Worm (Caenorhabditis elegans) whole organism, young adult: ENCODE results near the gene K02D10.2.
A peak's percentile ranks its signal among the peaks of the same experiment; 100 is the strongest.

Source experiments
- B0336.3 ChIP-seq: fragments of 200-800 bp; sonication (Bioruptor generic); IDR thresholded peaks from 2 replicates; pipeline ENCODE4 v1.3.6; 2022; ENCODE audit warnings: missing genetic modification characterization, missing compliant biosample characterization
- C17E4.6 ChIP-seq: fragments of 200-800 bp; sonication (Bioruptor generic); IDR thresholded peaks from 2 replicates; pipeline ENCODE4 v1.3.6; 2022; ENCODE audit warnings: missing genetic modification reagents, missing genetic modification characterization, missing compliant biosample characterization
- D2030.7 ChIP-seq: fragments of 200-800 bp; sonication (Bioruptor generic); IDR thresholded peaks from 2 replicates; pipeline ENCODE4 v1.3.6; 2022; ENCODE audit warnings: missing genetic modification reagents, missing genetic modification characterization, missing compliant biosample characterization
- F22D6.2 ChIP-seq: sonication (generic microtip); optimal IDR thresholded peaks from 2 replicates; lab custom pipeline; 2016; ENCODE audit warnings: mild to moderate bottlenecking, missing genetic modification characterization, missing compliant biosample characterization
- F33H1.4 ChIP-seq: fragments of 200-800 bp; sonication (Bioruptor generic); IDR thresholded peaks from 2 replicates; pipeline ENCODE4 v1.3.6; 2022; ENCODE audit warnings: missing genetic modification reagents, missing genetic modification characterization, missing compliant biosample characterization
- F52B5.7 ChIP-seq: sonication (generic microtip); optimal IDR thresholded peaks from 2 replicates; lab custom pipeline; 2016; ENCODE audit warnings: mild to moderate bottlenecking, missing genetic modification characterization, missing compliant biosample characterization
- F57C9.4 ChIP-seq: sonication (generic microtip); optimal IDR thresholded peaks from 2 replicates; lab custom pipeline; 2017; ENCODE audit warnings: mild to moderate bottlenecking, missing genetic modification characterization, missing compliant biosample characterization
- T07F8.4 ChIP-seq: sonication (generic microtip); optimal IDR thresholded peaks from 2 replicates; lab custom pipeline; 2016; ENCODE audit warnings: mild to moderate bottlenecking, missing genetic modification characterization, moderate library complexity, missing compliant biosample characterization
- Y53F4B.3 ChIP-seq: fragments of 200-800 bp; sonication (Bioruptor generic); IDR thresholded peaks from 2 replicates; pipeline ENCODE4 v1.3.6; 2022; ENCODE audit warnings: missing genetic modification reagents, missing genetic modification characterization, missing compliant biosample characterization
- Y56A3A.18 ChIP-seq: fragments of 200-800 bp; sonication (Bioruptor generic); IDR thresholded peaks from 2 replicates; pipeline ENCODE4 v1.3.6; 2022; ENCODE audit warnings: missing genetic modification reagents, missing genetic modification characterization, missing compliant biosample characterization
- ama-1 ChIP-seq, 3 experiments: fragments of 150-350 bp in 1 of 3; sonication (generic microtip) in 2 of 3; optimal IDR thresholded peaks; 2 replicates each; lab custom pipeline; 2014 to 2018; ENCODE audit warnings: missing biosample characterization in 2 of 3, missing genetic modification characterization in 2 of 3, missing genetic modification reagents in 2 of 3
- aptf-2 ChIP-seq: fragments of 200-800 bp; sonication (Bioruptor generic); conservative IDR thresholded peaks from 2 replicates; pipeline ENCODE4 v1.3.6; 2022; ENCODE audit warnings: missing genetic modification reagents, missing genetic modification characterization, missing compliant biosample characterization
- atf-7 ChIP-seq: sonication (generic microtip); optimal IDR thresholded peaks from 2 replicates; lab custom pipeline; 2017; ENCODE audit warnings: mild to moderate bottlenecking, missing genetic modification characterization, missing compliant biosample characterization
- athp-1 ChIP-seq: sonication (generic microtip); optimal IDR thresholded peaks from 2 replicates; lab custom pipeline; 2017; ENCODE audit warnings: mild to moderate bottlenecking, missing genetic modification characterization, missing compliant biosample characterization
- attf-6 ChIP-seq: fragments of 200-800 bp; sonication (Bioruptor generic); IDR thresholded peaks from 2 replicates; pipeline ENCODE4 v1.3.6; 2022; ENCODE audit warnings: missing genetic modification reagents, missing genetic modification characterization, missing compliant biosample characterization
- chd-7 ChIP-seq: sonication (generic microtip); optimal IDR thresholded peaks from 2 replicates; lab custom pipeline; 2016; ENCODE audit warnings: mild to moderate bottlenecking, missing genetic modification characterization, moderate library complexity, missing compliant biosample characterization
- dox-1 ChIP-seq: fragments of 200-800 bp; sonication (Bioruptor generic); IDR thresholded peaks from 2 replicates; pipeline ENCODE4 v1.3.6; 2022; ENCODE audit warnings: missing genetic modification reagents, missing genetic modification characterization, missing compliant biosample characterization
- dpff-1 ChIP-seq: sonication (generic microtip); optimal IDR thresholded peaks from 2 replicates; lab custom pipeline; 2017; ENCODE audit warnings: mild to moderate bottlenecking, missing genetic modification characterization, missing compliant biosample characterization
- dpl-1 ChIP-seq: fragments of 150-350 bp; optimal IDR thresholded peaks from 2 replicates; lab custom pipeline; 2014; ENCODE audit warnings: missing biosample characterization, missing genetic modification reagents, missing genetic modification characterization
- efl-1 ChIP-seq: fragments of 150-350 bp; optimal IDR thresholded peaks from 2 replicates; lab custom pipeline; 2014; ENCODE audit warnings: missing biosample characterization, missing genetic modification reagents, missing genetic modification characterization
- ets-4 ChIP-seq: fragments of 200-800 bp; sonication (Bioruptor generic); optimal IDR thresholded peaks from 2 replicates; lab custom pipeline; 2018; ENCODE audit warnings: mild to moderate bottlenecking, missing genetic modification characterization, missing compliant biosample characterization
- hlh-12 ChIP-seq: sonication (generic microtip); optimal IDR thresholded peaks from 2 replicates; lab custom pipeline; 2016; ENCODE audit warnings: missing genetic modification characterization, missing compliant biosample characterization
- hlh-26 ChIP-seq: fragments of 200-800 bp; sonication (Bioruptor generic); conservative IDR thresholded peaks from 2 replicates; pipeline ENCODE4 v1.3.6; 2022; ENCODE audit warnings: missing genetic modification reagents, missing genetic modification characterization, missing compliant biosample characterization
- hmg-1.2 ChIP-seq: fragments of 200-800 bp; sonication (Bioruptor generic); IDR thresholded peaks from 2 replicates; pipeline ENCODE4 v1.3.6; 2022; ENCODE audit warnings: missing genetic modification reagents, missing genetic modification characterization, missing compliant biosample characterization
- hmg-20 ChIP-seq: fragments of 200-800 bp; sonication (Bioruptor generic); IDR thresholded peaks from 2 replicates; pipeline ENCODE4 v1.3.6; 2022; ENCODE audit warnings: missing genetic modification reagents, missing genetic modification characterization, missing compliant biosample characterization
- lag-1 ChIP-seq: fragments of 200-800 bp; sonication (Bioruptor generic); IDR thresholded peaks from 2 replicates; pipeline ENCODE4 v1.3.6; 2022; ENCODE audit warnings: missing genetic modification reagents, missing genetic modification characterization, missing compliant biosample characterization
- lin-35 ChIP-seq, 3 experiments: fragments of 150-350 bp in 2 of 3; sonication (generic microtip) in 1 of 3; optimal IDR thresholded peaks; 2 replicates each; lab custom pipeline; 2014 to 2018; ENCODE audit warnings: missing biosample characterization in 3 of 3, missing genetic modification characterization in 3 of 3, missing genetic modification reagents in 3 of 3
- lin-40 ChIP-seq: sonication (generic microtip); optimal IDR thresholded peaks from 2 replicates; lab custom pipeline; 2016; ENCODE audit warnings: missing genetic modification characterization, mild to moderate bottlenecking, missing compliant biosample characterization, missing genotype, missing genetic modification reagents
- lir-1 ChIP-seq: fragments of 200-800 bp; sonication (Bioruptor generic); conservative IDR thresholded peaks from 2 replicates; pipeline ENCODE4 v1.3.6; 2022; ENCODE audit warnings: missing genetic modification reagents, missing genetic modification characterization, missing compliant biosample characterization
- madf-8 ChIP-seq: fragments of 200-800 bp; sonication (Bioruptor generic); conservative IDR thresholded peaks from 2 replicates; pipeline ENCODE4 v1.3.6; 2022; ENCODE audit warnings: missing genetic modification reagents, missing genetic modification characterization, missing compliant biosample characterization
- mcd-1 ChIP-seq: fragments of 200-800 bp; sonication (Bioruptor generic); IDR thresholded peaks from 2 replicates; pipeline ENCODE4 v1.3.6; 2022; ENCODE audit warnings: missing genetic modification reagents, missing genetic modification characterization, missing compliant biosample characterization
- mel-28 ChIP-seq: sonication (generic microtip); optimal IDR thresholded peaks from 2 replicates; lab custom pipeline; 2016; ENCODE audit warnings: borderline replicate concordance, mild to moderate bottlenecking, missing genetic modification characterization, missing compliant biosample characterization
- mes-4 ChIP-seq: sonication (generic microtip); optimal IDR thresholded peaks from 2 replicates; lab custom pipeline; 2016; ENCODE audit warnings: missing genotype, missing genetic modification characterization, missing compliant biosample characterization
- nfya-2 ChIP-seq: fragments of 200-800 bp; sonication (Bioruptor generic); IDR thresholded peaks from 2 replicates; pipeline ENCODE4 v1.3.6; 2022; ENCODE audit warnings: missing genetic modification reagents, missing genetic modification characterization, missing compliant biosample characterization
- nfyb-1 ChIP-seq: fragments of 200-800 bp; sonication (Bioruptor generic); IDR thresholded peaks from 2 replicates; pipeline ENCODE4 v1.3.6; 2022; ENCODE audit warnings: missing genetic modification reagents, missing genetic modification characterization, missing compliant biosample characterization
- nhr-179 ChIP-seq: sonication (generic microtip); optimal IDR thresholded peaks from 2 replicates; lab custom pipeline; 2016; ENCODE audit warnings: mild to moderate bottlenecking, missing genetic modification characterization, missing compliant biosample characterization
- pha-4 ChIP-seq: fragments of 150-350 bp; sonication (generic microtip); optimal IDR thresholded peaks from 2 replicates; lab custom pipeline; 2014; ENCODE audit warnings: missing biosample characterization, missing genetic modification reagents, missing genetic modification characterization
- repo-1 ChIP-seq: sonication (generic microtip); optimal IDR thresholded peaks from 2 replicates; lab custom pipeline; 2017; ENCODE audit warnings: mild to moderate bottlenecking, missing genetic modification characterization, missing compliant biosample characterization
- snpc-3.4 ChIP-seq: sonication (generic microtip); optimal IDR thresholded peaks from 2 replicates; lab custom pipeline; 2017; ENCODE audit warnings: missing genetic modification characterization, mild to moderate bottlenecking, missing compliant biosample characterization, antibody characterized with exemption, moderate library complexity, missing genotype, missing genetic modification reagents
- tbp1 ChIP-seq: fragments of 200-800 bp; sonication (Bioruptor generic); optimal IDR thresholded peaks from 2 replicates; lab custom pipeline; 2018; ENCODE audit warnings: mild to moderate bottlenecking, missing genetic modification characterization, missing compliant biosample characterization
- tlf-1 ChIP-seq: fragments of 200-800 bp; sonication (Bioruptor generic); optimal IDR thresholded peaks from 2 replicates; lab custom pipeline; 2018; ENCODE audit warnings: mild to moderate bottlenecking, missing genetic modification characterization, missing compliant biosample characterization
- unc-62 ChIP-seq: fragments of 150-350 bp; optimal IDR thresholded peaks from 2 replicates; lab custom pipeline; 2014; ENCODE audit warnings: missing biosample characterization, missing genetic modification reagents, missing genetic modification characterization
- zfh-2 ChIP-seq: fragments of 200-800 bp; sonication (Bioruptor generic); conservative IDR thresholded peaks from 2 replicates; pipeline ENCODE4 v1.3.6; 2022; ENCODE audit warnings: missing genetic modification reagents, missing genetic modification characterization, missing compliant biosample characterization
- ztf-18 ChIP-seq: sonication (generic microtip); optimal IDR thresholded peaks from 2 replicates; lab custom pipeline; 2016; ENCODE audit warnings: missing genotype, mild to moderate bottlenecking, missing genetic modification characterization, missing compliant biosample characterization
- ztf-22 ChIP-seq: fragments of 200-800 bp; sonication (Bioruptor generic); optimal IDR thresholded peaks from 2 replicates; lab custom pipeline; 2018; ENCODE audit warnings: mild to moderate bottlenecking, missing genetic modification characterization, moderate library complexity, missing compliant biosample characterization
- ztf-26 ChIP-seq: sonication (generic microtip); optimal IDR thresholded peaks from 2 replicates; lab custom pipeline; 2017; ENCODE audit warnings: missing genetic modification characterization, missing compliant biosample characterization
- ztf-3 ChIP-seq: fragments of 200-800 bp; sonication (Bioruptor generic); optimal IDR thresholded peaks from 2 replicates; lab custom pipeline; 2018; ENCODE audit warnings: mild to moderate bottlenecking, missing genetic modification characterization, missing compliant biosample characterization

The K02D10.2 gene

DNA sequence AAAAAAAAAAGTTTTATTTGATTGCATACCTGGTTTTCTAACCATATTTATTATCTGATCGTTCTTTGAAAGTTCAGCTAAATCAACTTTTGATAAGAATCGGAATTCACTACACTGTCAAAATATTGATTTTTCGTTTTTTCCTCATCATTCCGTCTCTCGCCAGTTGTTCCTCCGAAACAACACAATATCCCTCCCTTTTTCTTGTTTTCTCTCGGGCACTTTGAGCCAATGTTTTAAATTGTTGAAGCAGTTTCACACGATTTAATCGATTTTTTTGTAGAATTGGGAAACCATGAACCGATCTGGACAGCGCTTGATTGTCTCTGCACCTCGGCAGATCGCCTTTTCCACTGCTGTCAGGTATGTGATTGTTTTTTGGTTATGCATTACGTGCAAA is 1.8 kb downstream of the K02D10.2 start, which contains the start of gene K02D10.1:
K02D10.1 (plus strand) TSS at position 284 of the 400 bp plus-strand sequence.
- TF ChIP-seq hlh-26 (no peak), tbp1 (GFP tag; lab: Kevin White, UChicago) (no peak), madf-8 (GFP tag; lab: Robert Waterston, UW) (no peak), nhr-179 (tag; lab: Kevin White, UChicago) (no peak), T07F8.4 (tag; lab: Kevin White, UChicago) (no peak), ama-1 (optimal IDR thresholded peaks at IDR 0.05; lab: Kevin White, UChicago) (peak; percentile 56), ama-1 (GFP tag; optimal IDR thresholded peaks at IDR 0.05; lab: Kevin White, UChicago) (no peak)

DNA sequence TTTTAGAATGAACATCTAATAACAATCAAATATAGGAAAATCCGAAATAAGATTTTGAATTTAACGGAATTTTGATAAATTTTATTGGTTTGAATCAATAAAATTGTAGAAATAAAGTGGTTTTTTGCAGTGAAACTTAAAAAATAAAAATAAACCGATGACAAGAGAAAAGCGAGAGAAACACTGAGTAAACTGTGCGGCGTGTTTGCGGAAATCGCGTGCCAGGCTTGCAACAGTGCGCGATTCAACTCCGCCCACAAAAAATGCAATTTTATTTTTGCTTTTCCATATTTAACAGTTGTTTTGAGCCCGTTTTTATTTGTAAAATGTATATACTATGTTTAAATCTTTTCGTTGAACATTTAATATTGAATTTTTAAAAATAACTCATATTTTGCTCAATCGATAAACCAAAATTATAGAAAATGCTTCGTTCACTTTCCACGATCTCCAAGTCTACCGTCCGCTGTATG is 3.1 kb downstream of the K02D10.2 start, which contains the start of gene mtss-1:
mtss-1 (plus strand) TSS at position 423 of the 473 bp plus-strand sequence.
- TF ChIP-seq ztf-18 (tag; lab: Kevin White, UChicago), result peak; percentile 61
- TF ChIP-seq snpc-3.4 (tag; lab: Kevin White, UChicago), result peak; percentile 44
- TF ChIP-seq Y53F4B.3 (GFP tag; lab: Robert Waterston, UW), result no peak
- no peak for TF ChIP-seq ztf-26 (tag; lab: Kevin White, UChicago)
- TF ChIP-seq zfh-2, result no peak
- no peak for TF ChIP-seq tlf-1
- no peak for TF ChIP-seq pha-4 (tag; lab: Kevin White, UChicago)
- no peak for TF ChIP-seq ztf-22
- TF ChIP-seq F52B5.7 (tag; lab: Kevin White, UChicago), result no peak
- TF ChIP-seq dpff-1 (tag; lab: Kevin White, UChicago), result no peak
- no peak for TF ChIP-seq lag-1
- TF ChIP-seq nfyb-1 (GFP tag; lab: Robert Waterston, UW), result peak; percentile 51; the same call in 1 of the 2 replicates
- no peak for TF ChIP-seq F22D6.2
- peak in 1 of 3 experiments; percentile 15 for TF ChIP-seq lin-35 (GFP tag; optimal IDR thresholded peaks at IDR 0.05; lab: Kevin White, UChicago)
- peak; percentile 61 for TF ChIP-seq dox-1 (GFP tag; lab: Robert Waterston, UW)
- TF ChIP-seq chd-7, result no peak
- no peak for TF ChIP-seq efl-1 (GFP tag; lab: Kevin White, UChicago)
- no peak for TF ChIP-seq T07F8.4 (tag; lab: Kevin White, UChicago)
- peak; percentile 54 for TF ChIP-seq mcd-1 (GFP tag; lab: Robert Waterston, UW)
- TF ChIP-seq ztf-3 (GFP tag; lab: Kevin White, UChicago), result no peak
- peak; percentile 29 for TF ChIP-seq lin-40 (tag; lab: Kevin White, UChicago)
- no peak for TF ChIP-seq athp-1 (tag; lab: Kevin White, UChicago)
- no peak for TF ChIP-seq C17E4.6 (GFP tag; lab: Robert Waterston, UW)
- TF ChIP-seq D2030.7 (GFP tag; lab: Robert Waterston, UW), result 0 out of 2 replicates have a peak, but pooled peaks have one; percentile 17
- TF ChIP-seq dpl-1 (GFP tag; lab: Kevin White, UChicago), result no peak
- peak; percentile 35; the same call in 1 of the 2 replicates for TF ChIP-seq hmg-1.2 (GFP tag; lab: Robert Waterston, UW)
- no peak for TF ChIP-seq mes-4
- TF ChIP-seq unc-62, result no peak
- no peak for TF ChIP-seq hlh-12 (tag; lab: Kevin White, UChicago)
- no peak for TF ChIP-seq hmg-20
- TF ChIP-seq F33H1.4 (GFP tag; lab: Robert Waterston, UW), result peak; percentile 56
- TF ChIP-seq mel-28, result no peak
- no peak for TF ChIP-seq F57C9.4 (tag; lab: Kevin White, UChicago)
- TF ChIP-seq attf-6 (GFP tag; lab: Robert Waterston, UW), result no peak
- TF ChIP-seq ets-4, result no peak
- TF ChIP-seq lir-1 (GFP tag; lab: Robert Waterston, UW), result no peak
- no peak for TF ChIP-seq atf-7 (tag; lab: Kevin White, UChicago)
- TF ChIP-seq nfya-2 (GFP tag; lab: Robert Waterston, UW), result no peak
- TF ChIP-seq ama-1 (optimal IDR thresholded peaks at IDR 0.05; lab: Kevin White, UChicago), result no peak
- TF ChIP-seq ama-1 (GFP tag; optimal IDR thresholded peaks at IDR 0.05; lab: Kevin White, UChicago), result no peak
- TF ChIP-seq repo-1 (tag; lab: Kevin White, UChicago), result no peak
- no peak for TF ChIP-seq aptf-2 (GFP tag; lab: Robert Waterston, UW)
- TF ChIP-seq B0336.3 (GFP tag; lab: Robert Waterston, UW), result no peak
- no peak for TF ChIP-seq Y56A3A.18 (GFP tag; lab: Robert Waterston, UW)
